Fruit fly (Drosophila melanogaster) whole organism, embryonic: Measurements from ENCODE around the gene CG4291.
A peak's percentile ranks its signal among the peaks of the same experiment; 100 is the strongest.

Experiments used
- Ada2b ChIP-seq: fragments of 200-800 bp; sonication (Bioruptor generic); IDR thresholded peaks from 2 replicates; pipeline ENCODE4 v1.3.6; 2022; ENCODE audit warnings: missing biosample characterization, missing genetic modification characterization
- Antp ChIP-seq: fragments of 200-800 bp; sonication (Bioruptor generic); optimal IDR thresholded peaks from 3 replicates; lab custom pipeline; 2016; ENCODE audit warnings: missing biosample characterization, missing genetic modification characterization
- Asciz ChIP-seq: fragments of 200-800 bp; sonication (Bioruptor generic); optimal IDR thresholded peaks from 2 replicates; lab custom pipeline; 2017; ENCODE audit warnings: missing biosample characterization, mild to moderate bottlenecking, missing genetic modification characterization, missing genetic modification reagents
- CG12071 ChIP-seq: fragments of 200-800 bp; sonication (Bioruptor generic); optimal IDR thresholded peaks from 3 replicates; lab custom pipeline; 2018; ENCODE audit warnings: missing biosample characterization, mild to moderate bottlenecking, missing genetic modification characterization
- CG12219 ChIP-seq: fragments of 200-800 bp; sonication (Bioruptor generic); optimal IDR thresholded peaks from 3 replicates; lab custom pipeline; 2018; ENCODE audit warnings: missing biosample characterization, mild to moderate bottlenecking, missing genetic modification characterization
- CG13624 ChIP-seq: fragments of 200-800 bp; sonication (Bioruptor generic); optimal IDR thresholded peaks from 2 replicates; lab custom pipeline; 2016; ENCODE audit warnings: missing biosample characterization, missing genetic modification characterization
- CG14965 ChIP-seq: fragments of 200-800 bp; sonication (Bioruptor generic); optimal IDR thresholded peaks from 2 replicates; lab custom pipeline; 2016; ENCODE audit warnings: missing biosample characterization, missing genetic modification characterization, borderline replicate concordance
- CG15269 ChIP-seq: fragments of 200-800 bp; sonication (Bioruptor generic); optimal IDR thresholded peaks from 2 replicates; lab custom pipeline; 2018; ENCODE audit warnings: missing biosample characterization, mild to moderate bottlenecking, missing genetic modification characterization, moderate library complexity
- CG15601 ChIP-seq: fragments of 200-800 bp; sonication (Bioruptor generic); optimal IDR thresholded peaks from 3 replicates; lab custom pipeline; 2019; ENCODE audit warnings: missing biosample characterization, mild to moderate bottlenecking, missing genetic modification characterization, moderate library complexity
- CG16779 ChIP-seq: fragments of 200-800 bp; sonication (Bioruptor generic); IDR thresholded peaks from 2 replicates; pipeline ENCODE4 v1.3.6; 2022; ENCODE audit warnings: missing biosample characterization, missing genetic modification characterization
- CG17328 ChIP-seq: fragments of 200-800 bp; sonication (Bioruptor generic); IDR thresholded peaks from 2 replicates; pipeline ENCODE4 v1.3.6; 2022; ENCODE audit warnings: missing biosample characterization, missing genetic modification characterization
- CG3065 ChIP-seq: fragments of 200-800 bp; sonication (Bioruptor generic); optimal IDR thresholded peaks from 2 replicates; lab custom pipeline; 2016; ENCODE audit warnings: missing biosample characterization, missing genetic modification characterization
- CG3726 ChIP-seq: fragments of 200-800 bp; sonication (Bioruptor generic); IDR thresholded peaks from 3 replicates; pipeline ENCODE4, ENCODE4 v1.3.6; 2022; ENCODE audit warnings: missing biosample characterization, missing genetic modification characterization
- CG3847 ChIP-seq: fragments of 200-800 bp; sonication (Bioruptor generic); IDR thresholded peaks from 2 replicates; pipeline ENCODE4 v1.3.6; 2022; ENCODE audit warnings: missing biosample characterization, missing genetic modification characterization
- CG42726 ChIP-seq: fragments of 200-800 bp; sonication (Bioruptor generic); IDR thresholded peaks from 2 replicates; pipeline ENCODE4 v1.3.6; 2022; ENCODE audit warnings: missing biosample characterization, missing genetic modification characterization; ENCODE audit not compliant: partially characterized antibody
- CG4820 ChIP-seq: fragments of 200-800 bp; sonication (Bioruptor generic); optimal IDR thresholded peaks from 3 replicates; lab custom pipeline; 2016; ENCODE audit warnings: missing biosample characterization, missing genetic modification characterization
- CG6683 ChIP-seq: fragments of 200-800 bp; sonication (Bioruptor generic); optimal IDR thresholded peaks from 2 replicates; lab custom pipeline; 2017; ENCODE audit warnings: missing biosample characterization, mild to moderate bottlenecking, missing genetic modification characterization, missing genetic modification reagents
- CG7987 ChIP-seq: fragments of 200-800 bp; sonication (Bioruptor generic); optimal IDR thresholded peaks from 2 replicates; lab custom pipeline; 2018; ENCODE audit warnings: missing biosample characterization, mild to moderate bottlenecking, missing genetic modification characterization, moderate library complexity
- CG8359 ChIP-seq: fragments of 200-800 bp; sonication (Bioruptor generic); optimal IDR thresholded peaks from 2 replicates; lab custom pipeline; 2017; ENCODE audit warnings: missing biosample characterization, mild to moderate bottlenecking, missing genetic modification characterization, borderline replicate concordance
- CG9215 ChIP-seq: fragments of 200-800 bp; sonication (Bioruptor generic); IDR thresholded peaks from 2 replicates; pipeline ENCODE4 v1.3.6; 2022; ENCODE audit warnings: missing biosample characterization, missing genetic modification characterization
- CG9437 ChIP-seq: fragments of 200-800 bp; sonication (Bioruptor generic); optimal IDR thresholded peaks from 2 replicates; lab custom pipeline; 2018; ENCODE audit warnings: missing biosample characterization, mild to moderate bottlenecking, missing genetic modification characterization
- Camta ChIP-seq: fragments of 200-800 bp; sonication (Bioruptor generic); optimal IDR thresholded peaks from 2 replicates; lab custom pipeline; 2016; ENCODE audit warnings: missing biosample characterization, missing genetic modification characterization
- CkIIα-i1 ChIP-seq: fragments of 200-800 bp; sonication (Bioruptor generic); IDR thresholded peaks from 2 replicates; pipeline ENCODE4 v1.3.6; 2022; ENCODE audit warnings: missing biosample characterization, missing genetic modification characterization
- CoRest ChIP-seq: fragments of 200-800 bp; sonication (Bioruptor generic); optimal IDR thresholded peaks from 3 replicates; lab custom pipeline; 2018; ENCODE audit warnings: missing biosample characterization, mild to moderate bottlenecking, missing genetic modification characterization, moderate library complexity
- Drgx ChIP-seq: fragments of 200-800 bp; sonication (Bioruptor generic); IDR thresholded peaks from 2 replicates; pipeline ENCODE4 v1.3.6; 2022; ENCODE audit warnings: missing biosample characterization, missing genetic modification characterization
- HLH3B ChIP-seq: fragments of 200-800 bp; sonication (Bioruptor generic); IDR thresholded peaks from 2 replicates; pipeline ENCODE4 v1.3.6; 2022; ENCODE audit warnings: missing biosample characterization, missing genetic modification characterization
- Hand ChIP-seq: fragments of 200-800 bp; sonication (Bioruptor generic); optimal IDR thresholded peaks from 2 replicates; lab custom pipeline; 2017; ENCODE audit warnings: mild to moderate bottlenecking, missing biosample characterization, missing genetic modification reagents, missing genetic modification characterization
- HmgZ ChIP-seq: fragments of 200-800 bp; sonication (Bioruptor generic); optimal IDR thresholded peaks from 2 replicates; lab custom pipeline; 2018; ENCODE audit warnings: missing biosample characterization, mild to moderate bottlenecking, missing genetic modification characterization
- Hr3 ChIP-seq: fragments of 200-800 bp; sonication (Bioruptor generic); optimal IDR thresholded peaks from 3 replicates; lab custom pipeline; 2016; ENCODE audit warnings: missing biosample characterization, missing genetic modification characterization
- Med ChIP-seq: fragments of 200-800 bp; sonication (Bioruptor generic); peaks from one replicate; lab custom pipeline; 2016; ENCODE audit warnings: missing biosample characterization, missing genetic modification characterization, mild to moderate bottlenecking, inconsistent platforms, moderate library complexity
- NfI ChIP-seq: fragments of 200-800 bp; sonication (Bioruptor generic); optimal IDR thresholded peaks from 3 replicates; lab custom pipeline; 2018; ENCODE audit warnings: missing biosample characterization, mild to moderate bottlenecking, missing genetic modification characterization, moderate library complexity
- Oaz ChIP-seq: fragments of 200-800 bp; sonication (Bioruptor generic); IDR thresholded peaks from 2 replicates; pipeline ENCODE4 v1.3.6; 2022; ENCODE audit warnings: missing biosample characterization, missing genetic modification characterization
- Rfx ChIP-seq: fragments of 200-800 bp; sonication (Bioruptor generic); IDR thresholded peaks from 2 replicates; pipeline ENCODE4 v1.3.6; 2022; ENCODE audit warnings: missing biosample characterization, missing genetic modification characterization
- Sin3A ChIP-seq: fragments of >200 bp; optimal IDR thresholded peaks from 2 replicates; lab custom pipeline; 2018
- bcd ChIP-seq: fragments of 200-800 bp; sonication (Bioruptor generic); optimal IDR thresholded peaks from 2 replicates; lab custom pipeline; 2017; ENCODE audit warnings: missing biosample characterization, mild to moderate bottlenecking, missing genetic modification characterization
- bowl ChIP-seq: fragments of 200-800 bp; sonication (Bioruptor generic); IDR thresholded peaks from 2 replicates; pipeline ENCODE4 v1.3.6; 2022; ENCODE audit warnings: missing biosample characterization, missing genetic modification characterization
- ci ChIP-seq: fragments of 200-800 bp; sonication (Bioruptor generic); IDR thresholded peaks from 3 replicates; pipeline ENCODE4 v1.3.6; 2022; ENCODE audit warnings: missing biosample characterization, missing genetic modification characterization
- da ChIP-seq: fragments of 200-800 bp; sonication (Bioruptor generic); optimal IDR thresholded peaks from 2 replicates; lab custom pipeline; 2016; ENCODE audit warnings: missing biosample characterization, missing genetic modification characterization
- dati ChIP-seq: fragments of 200-800 bp; sonication (Bioruptor generic); IDR thresholded peaks from 2 replicates; pipeline ENCODE4 v1.3.6; 2022; ENCODE audit warnings: missing biosample characterization, missing genetic modification characterization
- gsb-n ChIP-seq: fragments of 200-800 bp; sonication (Bioruptor generic); optimal IDR thresholded peaks from 3 replicates; lab custom pipeline; 2018; ENCODE audit warnings: missing biosample characterization, mild to moderate bottlenecking, missing genetic modification characterization
- jing ChIP-seq: fragments of 200-800 bp; sonication (Bioruptor generic); optimal IDR thresholded peaks from 2 replicates; lab custom pipeline; 2018; ENCODE audit warnings: missing biosample characterization, mild to moderate bottlenecking, missing genetic modification characterization
- jumu ChIP-seq: fragments of 200-800 bp; sonication (Bioruptor generic); optimal IDR thresholded peaks from 3 replicates; lab custom pipeline; 2016; ENCODE audit warnings: missing biosample characterization, missing genetic modification characterization
- peb ChIP-seq: fragments of 200-800 bp; sonication (Bioruptor generic); IDR thresholded peaks from 2 replicates; pipeline ENCODE4 v1.3.6; 2022; ENCODE audit warnings: missing biosample characterization, missing genetic modification characterization
- pho ChIP-seq: fragments of 200-800 bp; sonication (Bioruptor generic); optimal IDR thresholded peaks from 2 replicates; lab custom pipeline; 2016; ENCODE audit warnings: missing biosample characterization, missing genetic modification characterization
- schlank ChIP-seq: fragments of 200-800 bp; sonication (Bioruptor generic); optimal IDR thresholded peaks from 2 replicates; lab custom pipeline; 2018; ENCODE audit warnings: missing biosample characterization, mild to moderate bottlenecking, missing genetic modification characterization
- scrt ChIP-seq: fragments of 200-800 bp; sonication (Bioruptor generic); optimal IDR thresholded peaks from 2 replicates; lab custom pipeline; 2018; ENCODE audit warnings: missing biosample characterization, mild to moderate bottlenecking, missing genetic modification characterization, moderate library complexity
- sim ChIP-seq: fragments of 200-800 bp; sonication (Bioruptor generic); IDR thresholded peaks from 2 replicates; pipeline ENCODE4 v1.3.6; 2022; ENCODE audit warnings: missing biosample characterization, missing genetic modification characterization
- ssp ChIP-seq: fragments of 200-800 bp; sonication (Bioruptor generic); IDR thresholded peaks from 2 replicates; pipeline ENCODE4 v1.3.6; 2022; ENCODE audit warnings: missing biosample characterization, missing genetic modification characterization
- stc ChIP-seq: fragments of 200-800 bp; sonication (Bioruptor generic); IDR thresholded peaks from 2 replicates; pipeline ENCODE4 v1.3.6; 2022; ENCODE audit warnings: missing biosample characterization, missing genetic modification characterization
- toy ChIP-seq: fragments of 200-800 bp; sonication (Bioruptor generic); IDR thresholded peaks from 2 replicates; pipeline ENCODE4 v1.3.6; 2022; ENCODE audit warnings: missing biosample characterization, missing genetic modification characterization
- trem ChIP-seq: fragments of 200-800 bp; optimal IDR thresholded peaks from 3 replicates; lab custom pipeline; 2019; ENCODE audit warnings: missing biosample characterization, mild to moderate bottlenecking, missing genetic modification characterization, moderate library complexity
- wdn ChIP-seq: fragments of 200-800 bp; sonication (Bioruptor generic); IDR thresholded peaks from 2 replicates; pipeline ENCODE4 v1.3.6; 2022; ENCODE audit warnings: missing biosample characterization, missing genetic modification characterization

Gene CG4291

dm6 chr2L:889799-890198 lies 37.3 kb upstream of the CG4291 start:
- no peak for TF ChIP-seq Antp (GFP tag; lab: Kevin White, UChicago)
- TF ChIP-seq scrt (GFP tag; lab: Kevin White, UChicago): peak; percentile 36
- no peak for TF ChIP-seq Sin3A
- TF ChIP-seq CG9215 (GFP tag; lab: Robert Waterston, UW): peak; percentile 36
- TF ChIP-seq ssp (GFP tag; lab: Robert Waterston, UW): 0 out of 2 replicates have a peak, but pooled peaks have one; percentile 19
- no peak for TF ChIP-seq trem (tag; lab: Kevin White, UChicago)
- TF ChIP-seq bcd (GFP tag; lab: Kevin White, UChicago): peak; percentile 2
- TF ChIP-seq peb (GFP tag; lab: Robert Waterston, UW): no peak
- TF ChIP-seq CG12219 (GFP tag; lab: Kevin White, UChicago): no peak
- TF ChIP-seq da: no peak
- no peak for TF ChIP-seq CG42726 (GFP tag; lab: Robert Waterston, UW)
- no peak for TF ChIP-seq wdn (GFP tag; lab: Robert Waterston, UW)
- TF ChIP-seq bowl (GFP tag; lab: Robert Waterston, UW): no peak
- TF ChIP-seq HLH3B (GFP tag; lab: Robert Waterston, UW): peak; percentile 44; the same call in 1 of the 2 replicates
- TF ChIP-seq jing (GFP tag; lab: Kevin White, UChicago): no peak
- no peak for TF ChIP-seq CG8359 (GFP tag; lab: Kevin White, UChicago)
- peak; percentile 63 for TF ChIP-seq Med (GFP tag; lab: Kevin White, UChicago)
- peak; percentile 63 for TF ChIP-seq CG17328 (GFP tag; lab: Robert Waterston, UW)
- TF ChIP-seq CG6683: no peak
- no peak for TF ChIP-seq toy
- TF ChIP-seq CG3065 (GFP tag; lab: Kevin White, UChicago): no peak
- TF ChIP-seq ci (GFP tag; lab: Robert Waterston, UW): peak; percentile 80
- no peak for TF ChIP-seq CG7987 (GFP tag; lab: Kevin White, UChicago)
- TF ChIP-seq CG15269 (tag; lab: Kevin White, UChicago): peak; percentile 54
- TF ChIP-seq Hand: peak; percentile 11
- TF ChIP-seq jumu (GFP tag; lab: Kevin White, UChicago): no peak
- TF ChIP-seq CG3847 (GFP tag; lab: Robert Waterston, UW): peak; percentile 44
- TF ChIP-seq CG3726: 0 out of 3 replicates have a peak, but pooled peaks have one; percentile 35
- TF ChIP-seq schlank (tag; lab: Kevin White, UChicago): no peak
- TF ChIP-seq CG12071 (GFP tag; lab: Kevin White, UChicago): no peak
- TF ChIP-seq HmgZ: no peak
- no peak for TF ChIP-seq CG16779 (GFP tag; lab: Robert Waterston, UW)
- TF ChIP-seq CkIIα-i1 (GFP tag; lab: Robert Waterston, UW): no peak
- no peak for TF ChIP-seq Hr3 (GFP tag; lab: Kevin White, UChicago)
- no peak for TF ChIP-seq pho (GFP tag; lab: Kevin White, UChicago)
- TF ChIP-seq CG15601 (tag; lab: Kevin White, UChicago): no peak
- TF ChIP-seq Asciz (GFP tag; lab: Kevin White, UChicago): no peak
- 0 out of 2 replicates have a peak, but pooled peaks have one; percentile 21 for TF ChIP-seq stc (GFP tag; lab: Robert Waterston, UW)
- TF ChIP-seq CoRest (tag; lab: Kevin White, UChicago): peak; percentile 26
- TF ChIP-seq CG14965: no peak
- no peak for TF ChIP-seq sim
- TF ChIP-seq Ada2b (GFP tag; lab: Robert Waterston, UW): peak; percentile 29; the same call in 1 of the 2 replicates
- TF ChIP-seq dati: no peak
- peak; percentile 18 for TF ChIP-seq CG9437 (GFP tag; lab: Kevin White, UChicago)
- no peak for TF ChIP-seq Camta (GFP tag; lab: Kevin White, UChicago)
- TF ChIP-seq NfI: no peak
- no peak for TF ChIP-seq CG13624 (GFP tag; lab: Kevin White, UChicago)
- no peak for TF ChIP-seq gsb-n (tag; lab: Kevin White, UChicago)
- no peak for TF ChIP-seq Drgx (GFP tag; lab: Robert Waterston, UW)
- TF ChIP-seq CG4820 (GFP tag; lab: Kevin White, UChicago): no peak
- peak; percentile 52; the same call in 1 of the 2 replicates for TF ChIP-seq Rfx
- peak; percentile 70 for TF ChIP-seq Oaz (GFP tag; lab: Robert Waterston, UW)
